Fruit fly (Drosophila melanogaster): ENCODE results near the gene eIF5B.
A peak's percentile ranks its signal among the peaks of the same experiment; 100 is the strongest.

The eIF5B gene

DNA sequence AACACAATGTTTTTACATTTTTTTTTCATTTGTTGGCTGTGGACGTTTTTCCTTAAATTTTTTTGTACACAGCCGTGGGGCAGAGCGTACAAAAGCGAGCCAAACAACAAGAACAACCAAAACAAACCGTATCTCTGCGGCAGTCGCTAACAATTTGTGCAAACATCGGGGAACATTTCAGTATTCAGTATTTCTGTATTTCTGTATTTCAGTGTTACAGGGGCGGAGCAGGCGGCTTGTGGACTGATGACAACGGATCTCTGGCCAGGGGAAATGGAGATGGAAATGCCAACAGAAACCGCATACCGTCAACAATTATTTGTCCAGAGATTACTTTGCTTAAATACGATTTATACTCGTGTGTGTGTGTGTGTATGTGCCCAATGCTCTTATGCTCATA is 70.3 kb downstream of the eIF5B start:
- TF ChIP-seq hth (optimal IDR thresholded peaks at IDR 0.05): no peak
- peak; percentile 19 for TF ChIP-seq CG2202 (tag; optimal IDR thresholded peaks at IDR 0.05)
- no peak for TF ChIP-seq CG5953 (GFP tag; IDR thresholded peaks at IDR 0.05)
- no peak for TF ChIP-seq maf-S (GFP tag; optimal IDR thresholded peaks at IDR 0.05)
- TF ChIP-seq CG5245 (GFP tag; optimal IDR thresholded peaks at IDR 0.05): no peak
- TF ChIP-seq CG32772 (GFP tag; IDR thresholded peaks at IDR 0.05): 0 out of 2 replicates have a peak, but pooled peaks have one; percentile 8
- peak; percentile 3 for TF ChIP-seq CG18619 (GFP tag; optimal IDR thresholded peaks at IDR 0.05)
- 0 out of 2 replicates have a peak, but pooled peaks have one; percentile 17 for TF ChIP-seq Rfx (GFP tag; IDR thresholded peaks at IDR 0.05)
- TF ChIP-seq CG15011 (GFP tag; optimal IDR thresholded peaks at IDR 0.05): peak; percentile 22
- TF ChIP-seq bsh (GFP tag; optimal IDR thresholded peaks at IDR 0.05): peak in 1 of 2 experiments; percentile 26
- peak; percentile 1 for TF ChIP-seq CG7786 (GFP tag; optimal IDR thresholded peaks at IDR 0.05)
- TF ChIP-seq Asciz (GFP tag; optimal IDR thresholded peaks at IDR 0.05): peak; percentile 41
- peak; percentile 31; the same call in 1 of the 3 replicates for TF ChIP-seq so (GFP tag; IDR thresholded peaks at IDR 0.05)
- TF ChIP-seq ken (GFP tag; IDR thresholded peaks at IDR 0.05): 0 out of 3 replicates have a peak, but pooled peaks have one; percentile 38
- peak; percentile 33 for TF ChIP-seq CG4707 (GFP tag; optimal IDR thresholded peaks at IDR 0.05)
- no peak for TF ChIP-seq CG12744 (GFP tag; optimal IDR thresholded peaks at IDR 0.05)
- peak; percentile 90 for TF ChIP-seq otp (GFP tag; IDR thresholded peaks at IDR 0.05)
- peak; percentile 56 for TF ChIP-seq wek (GFP tag; optimal IDR thresholded peaks at IDR 0.05)
- TF ChIP-seq CG6765 (GFP tag; optimal IDR thresholded peaks at IDR 0.05): peak; percentile 39
- TF ChIP-seq gt (GFP tag; IDR thresholded peaks at IDR 0.05): no peak
- no peak for TF ChIP-seq Drgx (GFP tag; IDR thresholded peaks at IDR 0.05)
- TF ChIP-seq z (GFP tag; IDR thresholded peaks at IDR 0.05): 0 out of 3 replicates have a peak, but pooled peaks have one; percentile 19
- TF ChIP-seq CG17328 (GFP tag; IDR thresholded peaks at IDR 0.05): peak; percentile 46; the same call in 1 of the 2 replicates
- peak; percentile 83 for TF ChIP-seq Med (GFP tag)
- peak; percentile 5 for TF ChIP-seq CG11398 (GFP tag; optimal IDR thresholded peaks at IDR 0.05)
- TF ChIP-seq CG9727 (GFP tag; optimal IDR thresholded peaks at IDR 0.05): peak; percentile 23
- TF ChIP-seq CG12769 (tag; optimal IDR thresholded peaks at IDR 0.05): peak; percentile 31
- TF ChIP-seq lab (GFP tag; optimal IDR thresholded peaks at IDR 0.05): peak; percentile 22
- peak; percentile 1 for TF ChIP-seq unpg (GFP tag; optimal IDR thresholded peaks at IDR 0.05)
- peak; percentile 32 for TF ChIP-seq bcd (GFP tag; optimal IDR thresholded peaks at IDR 0.05)
- TF ChIP-seq ci (GFP tag; IDR thresholded peaks at IDR 0.05): 0 out of 3 replicates have a peak, but pooled peaks have one; percentile 51
- TF ChIP-seq CG14441 (GFP tag; IDR thresholded peaks at IDR 0.05): peak; percentile 38; the same call in 1 of the 2 replicates
- peak; percentile 10 for TF ChIP-seq pho (GFP tag; optimal IDR thresholded peaks at IDR 0.05)
- TF ChIP-seq CG2678 (tag; optimal IDR thresholded peaks at IDR 0.05): peak; percentile 26
- peak; percentile 2 for TF ChIP-seq CG14710 (tag; optimal IDR thresholded peaks at IDR 0.05)
- TF ChIP-seq croc (GFP tag; conservative IDR thresholded peaks at IDR 0.05): no peak
- peak; percentile 10 for TF ChIP-seq CG17385 (GFP tag; optimal IDR thresholded peaks at IDR 0.05)
- 0 out of 2 replicates have a peak, but pooled peaks have one; percentile 23 for TF ChIP-seq E2f1 (GFP tag; IDR thresholded peaks at IDR 0.05)
- peak; percentile 73 for TF ChIP-seq Ets65A (GFP tag)
- TF ChIP-seq CG8290 (GFP tag; optimal IDR thresholded peaks at IDR 0.05): no peak
- TF ChIP-seq CG8290 (tag; optimal IDR thresholded peaks at IDR 0.05): peak in 1 of 2 experiments; percentile 44
- TF ChIP-seq CG3407 (GFP tag; optimal IDR thresholded peaks at IDR 0.05): peak; percentile 10
- 0 out of 2 replicates have a peak, but pooled peaks have one; percentile 30 for TF ChIP-seq Nf-YA (GFP tag; IDR thresholded peaks at IDR 0.05)
- TF ChIP-seq ttk (GFP tag; IDR thresholded peaks at IDR 0.05): no peak
- TF ChIP-seq CG9932 (GFP tag; IDR thresholded peaks at IDR 0.05): peak; percentile 19; the same call in 1 of the 2 replicates
- peak; percentile 1 for TF ChIP-seq CG9797 (GFP tag; optimal IDR thresholded peaks at IDR 0.05)
- TF ChIP-seq gem (tag; optimal IDR thresholded peaks at IDR 0.05): peak; percentile 18
- TF ChIP-seq CG10209 (GFP tag; optimal IDR thresholded peaks at IDR 0.05): peak; percentile 24
- peak; percentile 13 for TF ChIP-seq CG5180 (GFP tag; optimal IDR thresholded peaks at IDR 0.05)
- peak; percentile 40 for TF ChIP-seq ATbp (GFP tag; optimal IDR thresholded peaks at IDR 0.05)
- peak; percentile 56 for TF ChIP-seq sqz (GFP tag; optimal IDR thresholded peaks at IDR 0.05)
